Fruit fly (Drosophila melanogaster) whole organism, wandering third instar larva: ENCODE data around the gene CG32086.
"Not testable (repeated sequence)": the region's sequence is repeated elsewhere in the genome, so short reads cannot be mapped to it uniquely, and the experiment has no call there.

Source experiments
- Abd-B ChIP-seq: fragments of >200 bp; optimal IDR thresholded peaks from 2 replicates; lab custom pipeline; 2017; ENCODE audit warnings: missing biosample characterization, missing genetic modification characterization
- CG32264 ChIP-seq: fragments of 200-800 bp; sonication (Bioruptor generic); optimal IDR thresholded peaks from 2 replicates; lab custom pipeline; 2016; ENCODE audit warnings: missing biosample characterization, missing genetic modification characterization
- CG9705 ChIP-seq: fragments of 200-800 bp; sonication (Bioruptor generic); optimal IDR thresholded peaks from 2 replicates; lab custom pipeline; 2018; ENCODE audit warnings: missing biosample characterization, mild to moderate bottlenecking, missing genetic modification characterization
- CrebA ChIP-seq: fragments of 200-800 bp; sonication (Bioruptor generic); optimal IDR thresholded peaks from 2 replicates; lab custom pipeline; 2016; ENCODE audit warnings: missing biosample characterization, mild to moderate bottlenecking, missing genetic modification characterization, borderline replicate concordance
- Dif ChIP-seq: fragments of 200-275, 200-300 bp; sonication (Bioruptor generic); optimal IDR thresholded peaks from 2 replicates; lab custom pipeline; 2018; ENCODE audit warnings: missing biosample characterization, missing genetic modification characterization; ENCODE audit not compliant: partially characterized antibody
- GATAd ChIP-seq: sonication (Bioruptor generic); optimal IDR thresholded peaks from 2 replicates; lab custom pipeline; 2016; ENCODE audit warnings: missing biosample characterization, missing genetic modification characterization
- HLH106 ChIP-seq: fragments of 200-800 bp; optimal IDR thresholded peaks from 3 replicates; lab custom pipeline; 2019; ENCODE audit warnings: missing biosample characterization, mild to moderate bottlenecking, missing genetic modification characterization, moderate library complexity
- Hr78 ChIP-seq: fragments of >200 bp; optimal IDR thresholded peaks from 2 replicates; lab custom pipeline; 2017; ENCODE audit warnings: missing biosample characterization, missing genetic modification characterization
- Hr83 ChIP-seq: fragments of 200-300 bp; sonication (Bioruptor generic); optimal IDR thresholded peaks from 2 replicates; lab custom pipeline; 2016; ENCODE audit warnings: missing biosample characterization, mild to moderate bottlenecking, missing genetic modification characterization, moderate library complexity; ENCODE audit not compliant: poor library complexity, severe bottlenecking
- Jra ChIP-seq: sonication (Bioruptor generic); optimal IDR thresholded peaks from 2 replicates; lab custom pipeline; 2016; ENCODE audit warnings: missing biosample characterization, missing genetic modification characterization
- Mio ChIP-seq: sonication (Bioruptor generic); optimal IDR thresholded peaks from 2 replicates; lab custom pipeline; 2016; ENCODE audit warnings: missing biosample characterization, missing genetic modification characterization
- Myc ChIP-seq: fragments of >200 bp; optimal IDR thresholded peaks from 2 replicates; lab custom pipeline; 2017
- N ChIP-seq: fragments of >200 bp; optimal IDR thresholded peaks from 2 replicates; lab custom pipeline; 2018; ENCODE audit warnings: missing biosample characterization, missing external identifiers, missing genetic modification characterization
- Sp1 ChIP-seq: fragments of 200-800 bp; sonication (Bioruptor generic); optimal IDR thresholded peaks from 3 replicates; lab custom pipeline; 2019; ENCODE audit warnings: missing biosample characterization, mild to moderate bottlenecking, missing genetic modification characterization, moderate library complexity
- brk ChIP-seq: fragments of 200-800 bp; sonication (Bioruptor generic); optimal IDR thresholded peaks from 2 replicates; lab custom pipeline; 2016; ENCODE audit warnings: missing biosample characterization, mild to moderate bottlenecking, missing genetic modification characterization
- dl ChIP-seq, 2 experiments: fragments of 175-275, 200-275 bp in 1 of 2; fragments of 200-275 bp in 1 of 2; sonication (Bioruptor generic); optimal IDR thresholded peaks; lab custom pipeline; 2018; ENCODE audit warnings: mild to moderate bottlenecking in 2 of 2, missing biosample characterization in 2 of 2, missing genetic modification characterization in 2 of 2, moderate library complexity in 2 of 2; ENCODE audit not compliant: partially characterized antibody in 2 of 2, insufficient read depth in 1 of 2
- dmrt93B ChIP-seq: fragments of 200-800 bp; sonication (Bioruptor generic); optimal IDR thresholded peaks from 2 replicates; lab custom pipeline; 2018; ENCODE audit warnings: missing biosample characterization, mild to moderate bottlenecking, missing genetic modification characterization
- ey ChIP-seq: fragments of 200-800 bp; sonication (Bioruptor generic); optimal IDR thresholded peaks from 2 replicates; lab custom pipeline; 2016; ENCODE audit warnings: missing biosample characterization, missing genetic modification characterization
- foxo ChIP-seq, 2 experiments: fragments of 200-800 bp; sonication (Bioruptor generic); optimal IDR thresholded peaks; 2 replicates in 1 of 2; 3 replicates in 1 of 2; lab custom pipeline; 2016 to 2017; ENCODE audit warnings: missing biosample characterization in 2 of 2, missing genetic modification characterization in 2 of 2
- h ChIP-seq: fragments of 200-800 bp; sonication (Bioruptor generic); optimal IDR thresholded peaks from 3 replicates; lab custom pipeline; 2016; ENCODE audit warnings: missing biosample characterization, mild to moderate bottlenecking, missing genetic modification characterization
- lola ChIP-seq: fragments of >200 bp; optimal IDR thresholded peaks from 2 replicates; lab custom pipeline; 2017; ENCODE audit warnings: missing biosample characterization, missing genetic modification characterization
- pan ChIP-seq: fragments of >200 bp; optimal IDR thresholded peaks from 2 replicates; lab custom pipeline; 2017
- psq ChIP-seq: fragments of 200-800 bp; sonication (Bioruptor generic); optimal IDR thresholded peaks from 3 replicates; lab custom pipeline; 2017; ENCODE audit warnings: missing biosample characterization, mild to moderate bottlenecking, missing genetic modification characterization, moderate library complexity
- rgr ChIP-seq: fragments of 200-800 bp; sonication (Bioruptor generic); optimal IDR thresholded peaks from 3 replicates; lab custom pipeline; 2016; ENCODE audit warnings: missing biosample characterization, mild to moderate bottlenecking, missing genetic modification characterization
- sage ChIP-seq: fragments of 200-800 bp; sonication (Bioruptor generic); optimal IDR thresholded peaks from 2 replicates; lab custom pipeline; 2016; ENCODE audit warnings: missing biosample characterization, mild to moderate bottlenecking, missing genetic modification characterization
- sv ChIP-seq: fragments of 200-800 bp; sonication (Bioruptor generic); optimal IDR thresholded peaks from 3 replicates; lab custom pipeline; 2016; ENCODE audit warnings: missing biosample characterization, missing genetic modification characterization
- usp ChIP-seq: fragments of >200 bp; optimal IDR thresholded peaks from 2 replicates; lab custom pipeline; 2017; ENCODE audit warnings: missing biosample characterization, missing genetic modification characterization
- woc ChIP-seq: sonication (Bioruptor generic); optimal IDR thresholded peaks from 2 replicates; lab custom pipeline; 2016; ENCODE audit warnings: missing biosample characterization, mild to moderate bottlenecking, missing genetic modification characterization

The CG32086 gene

dm6 chr3L:11596585-11597252 is 12.9 kb upstream of the CG32086 start, which contains the start of gene CG7368:
Gene CG7368, plus strand, starts transcription at chr3L:11597202.
- TF ChIP-seq CG9705 (GFP tag; lab: Kevin White, UChicago) = no peak
- peak in 1 of 2 experiments; percentile 2 for TF ChIP-seq dl (GFP tag; optimal IDR thresholded peaks at IDR 0.05; lab: Kevin White, UChicago; ENCODE audit: insufficient read depth in 1 of 2, partially characterized antibody in 2 of 2)
- no peak for TF ChIP-seq sv (GFP tag; lab: Kevin White, UChicago)

- no peak for TF ChIP-seq rgr
- TF ChIP-seq Sp1 (GFP tag; lab: Kevin White, UChicago) = peak; percentile 52
- TF ChIP-seq pan = no peak
- TF ChIP-seq dmrt93B (GFP tag; lab: Kevin White, UChicago) = no peak
- TF ChIP-seq HLH106 (tag; lab: Kevin White, UChicago) = peak; percentile 23
- no peak for TF ChIP-seq lola
- no peak for TF ChIP-seq h (GFP tag; lab: Kevin White, UChicago)
- TF ChIP-seq foxo (GFP tag; optimal IDR thresholded peaks at IDR 0.05; lab: Kevin White, UChicago) = peak in 1 of 2 experiments; percentile 18
- TF ChIP-seq, all 38 proteins: peak for 3
Measured at dm6 chr3L:11593778-11594177, 9.9 kb upstream of the CG32086 start.

- TF ChIP-seq pan (no peak), Dif (GFP tag; lab: Kevin White, UChicago) (no peak), Myc (lab: Kevin White, UChicago) (no peak), usp (GFP tag; lab: Kevin White, UChicago) (no peak), Hr78 (GFP tag; lab: Kevin White, UChicago) (no peak), h (GFP tag; lab: Kevin White, UChicago) (no peak), woc (GFP tag; lab: Kevin White, UChicago) (no peak), CrebA (GFP tag; lab: Kevin White, UChicago) (no peak), N (GFP tag; lab: Kevin White, UChicago) (no peak), rgr (no peak)
Measured at dm6 chr3L:11591803-11592202, 7.9 kb upstream of the CG32086 start.

- no peak for TF ChIP-seq pan
- TF ChIP-seq Abd-B (GFP tag; lab: Kevin White, UChicago) = no peak
- TF ChIP-seq Hr78 (GFP tag; lab: Kevin White, UChicago) = no peak
Measured at dm6 chr3L:11591131-11591530, 7.3 kb upstream of the CG32086 start, which contains the start of gene CG33268. Gene CG33268, minus strand, starts transcription at chr3L:11591231.

- not testable (repeated sequence) for TF ChIP-seq GATAd (GFP tag; lab: Kevin White, UChicago); ey (GFP tag; lab: Kevin White, UChicago); pan
Measured at dm6 chr3L:11589395-11589794, 5.5 kb upstream of the CG32086 start, which contains the start of gene CG7377. Gene CG7377, plus strand, starts transcription at chr3L:11589695.

- TF ChIP-seq Hr83 (GFP tag; lab: Kevin White, UChicago) (no peak), Jra (no peak), Hr78 (GFP tag; lab: Kevin White, UChicago) (no peak), Mio (no peak), foxo (GFP tag; optimal IDR thresholded peaks at IDR 0.05; lab: Kevin White, UChicago) (no peak), psq (no peak), GATAd (GFP tag; lab: Kevin White, UChicago) (no peak), Myc (lab: Kevin White, UChicago) (no peak), dmrt93B (GFP tag; lab: Kevin White, UChicago) (no peak), brk (GFP tag; lab: Kevin White, UChicago) (no peak), woc (GFP tag; lab: Kevin White, UChicago) (no peak), sage (GFP tag; lab: Kevin White, UChicago) (no peak), CG32264 (no peak)
Measured at dm6 chr3L:11588594-11588993, 4.7 kb upstream of the CG32086 start.
